Worm (Caenorhabditis elegans) whole organism, young adult: ENCODE results near the gene R144.11.
A peak's percentile ranks its signal among the peaks of the same experiment; 100 is the strongest.

Source experiments
- D2030.7 ChIP-seq: fragments of 200-800 bp; sonication (Bioruptor generic); IDR thresholded peaks from 2 replicates; pipeline ENCODE4 v1.3.6; 2022; ENCODE audit warnings: missing genetic modification reagents, missing genetic modification characterization, missing compliant biosample characterization
- egl-44 ChIP-seq: fragments of 200-800 bp; sonication (Bioruptor generic); IDR thresholded peaks from 2 replicates; pipeline ENCODE4 v1.3.6; 2022; ENCODE audit warnings: missing genetic modification reagents, missing genetic modification characterization, missing compliant biosample characterization
- nfya-1 ChIP-seq: sonication (generic microtip); optimal IDR thresholded peaks from 2 replicates; lab custom pipeline; 2017; ENCODE audit warnings: antibody characterized with exemption, missing compliant biosample characterization, missing genetic modification characterization, borderline replicate concordance; ENCODE audit not compliant: insufficient read depth
- pha-4 ChIP-seq: fragments of 150-350 bp; sonication (generic microtip); optimal IDR thresholded peaks from 2 replicates; lab custom pipeline; 2014; ENCODE audit warnings: missing biosample characterization, missing genetic modification reagents, missing genetic modification characterization
- snpc-4 ChIP-seq, 5 experiments: fragments of 150-350 bp in 1 of 5; sonication (generic microtip) in 4 of 5; optimal IDR thresholded peaks; 2 replicates each; lab custom pipeline; 2014 to 2018; ENCODE audit warnings: missing genetic modification characterization in 5 of 5, missing biosample characterization in 3 of 5, antibody characterized with exemption in 2 of 5, mild to moderate bottlenecking in 2 of 5, missing compliant biosample characterization in 2 of 5, missing genotype in 2 of 5, moderate library complexity in 2 of 5, missing genetic modification reagents in 1 of 5
- somi-1 ChIP-seq: fragments of 200-800 bp; sonication (Bioruptor generic); optimal IDR thresholded peaks from 2 replicates; lab custom pipeline; 2018; ENCODE audit warnings: mild to moderate bottlenecking, missing genetic modification characterization, missing compliant biosample characterization
- tbp1 ChIP-seq: fragments of 200-800 bp; sonication (Bioruptor generic); optimal IDR thresholded peaks from 2 replicates; lab custom pipeline; 2018; ENCODE audit warnings: mild to moderate bottlenecking, missing genetic modification characterization, missing compliant biosample characterization
- unc-62 ChIP-seq: fragments of 150-350 bp; optimal IDR thresholded peaks from 2 replicates; lab custom pipeline; 2014; ENCODE audit warnings: missing biosample characterization, missing genetic modification reagents, missing genetic modification characterization

DNA sequence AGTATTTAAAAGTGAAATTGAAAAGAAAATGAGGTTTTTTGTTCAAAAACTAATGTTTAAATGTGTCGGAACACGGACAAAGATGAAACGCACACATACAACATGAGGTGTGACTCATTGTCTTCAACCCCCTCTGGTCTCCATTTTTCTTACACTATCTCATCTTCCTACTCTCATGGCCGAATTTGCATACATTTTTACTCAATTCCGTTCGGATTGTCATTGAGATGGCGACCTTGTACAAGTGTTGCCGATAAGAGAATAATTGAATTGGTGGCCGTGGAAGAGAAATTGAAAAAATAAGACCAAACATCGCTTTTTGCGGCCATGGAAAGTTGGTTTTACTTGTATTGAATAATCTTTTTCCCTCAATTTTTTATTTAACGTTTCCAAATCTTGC, 38.5 kb upstream of the R144.11 start, which contains the start of gene txbp-3:
- TF ChIP-seq tbp1 (GFP tag; lab: Kevin White, UChicago) = no peak
- TF ChIP-seq snpc-4 (GFP tag; optimal IDR thresholded peaks at IDR 0.05; lab: Kevin White, UChicago) = no peak
- TF ChIP-seq snpc-4 (tag; optimal IDR thresholded peaks at IDR 0.05; lab: Kevin White, UChicago) = peak in 1 of 4 experiments; percentile 49
- TF ChIP-seq unc-62 (GFP tag; lab: Kevin White, UChicago) = no peak
- TF ChIP-seq somi-1 = no peak
- no peak for TF ChIP-seq pha-4 (tag; lab: Kevin White, UChicago)
- TF ChIP-seq D2030.7 (GFP tag; lab: Robert Waterston, UW) = no peak
- no peak for TF ChIP-seq nfya-1 (tag; lab: Kevin White, UChicago)
- no peak for TF ChIP-seq egl-44 (GFP tag; lab: Robert Waterston, UW)
